Fruit fly (Drosophila melanogaster): ENCODE measurements around the gene Leash.
A peak's percentile ranks its signal among the peaks of the same experiment; 100 is the strongest.

The Leash gene

DNA sequence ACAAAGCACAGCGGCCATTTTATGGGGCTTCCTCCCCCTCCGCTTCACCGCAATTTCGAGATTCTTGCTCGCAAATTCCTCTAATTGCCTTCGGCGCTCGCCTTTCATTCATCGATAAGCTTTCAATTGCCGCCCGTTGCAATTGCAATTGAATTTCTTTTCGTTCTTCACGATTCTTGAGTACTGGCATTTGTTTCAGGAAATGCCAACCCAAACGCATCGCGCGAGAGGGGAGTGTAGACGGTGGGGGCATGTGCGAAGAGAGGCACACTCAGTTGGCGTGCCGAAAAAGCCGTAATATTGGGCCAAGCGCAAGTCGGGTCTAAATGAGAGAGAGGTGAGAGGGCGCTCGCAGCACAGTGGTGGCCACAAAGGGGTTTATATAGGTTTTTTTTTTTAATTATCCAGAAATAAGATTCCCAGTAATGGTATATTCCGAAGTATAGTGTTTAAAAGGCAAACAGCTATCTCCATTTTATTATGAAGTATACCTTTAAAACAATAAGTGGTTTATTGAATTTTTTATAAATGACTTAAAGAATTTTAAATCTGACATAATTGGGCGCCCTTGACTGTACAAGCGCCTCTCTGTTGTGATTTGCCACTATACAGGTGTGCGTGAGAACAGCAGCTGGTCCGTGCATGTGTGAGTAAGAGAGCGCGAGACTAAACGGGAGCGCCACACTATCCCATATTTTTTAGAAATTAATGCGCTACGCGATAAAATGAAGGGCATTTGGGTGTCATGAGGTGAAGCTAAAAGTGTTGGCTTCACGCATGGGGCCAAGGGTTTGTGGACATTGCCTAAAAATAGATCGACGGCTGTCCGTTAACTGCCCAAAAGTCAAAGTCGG lies 1.3 kb downstream of the Leash start (continued):
- TF ChIP-seq Lpt (GFP tag; optimal IDR thresholded peaks at IDR 0.05) (peak; percentile 87), Eip75B (GFP tag; optimal IDR thresholded peaks at IDR 0.05) (peak; percentile 94), CG6163 (GFP tag; IDR thresholded peaks at IDR 0.05) (peak; percentile 92), CG3032 (tag; optimal IDR thresholded peaks at IDR 0.05) (peak; percentile 76), CG10669 (GFP tag; optimal IDR thresholded peaks at IDR 0.05) (peak; percentile 72), CG7368 (GFP tag; optimal IDR thresholded peaks at IDR 0.05) (peak; percentile 80), CG16779 (tag; optimal IDR thresholded peaks at IDR 0.05) (peak; percentile 91), lz (GFP tag; optimal IDR thresholded peaks at IDR 0.05) (peak; percentile 95), Smox (GFP tag; optimal IDR thresholded peaks at IDR 0.05) (peak; percentile 92), Ets21C (GFP tag; optimal IDR thresholded peaks at IDR 0.05) (peak; percentile 87), salr (GFP tag; optimal IDR thresholded peaks at IDR 0.05) (peak; percentile 45 to 79), Hr38 (GFP tag; optimal IDR thresholded peaks at IDR 0.05) (no peak), CG15336 (GFP tag; IDR thresholded peaks at IDR 0.05) (peak; percentile 95), CG8119 (GFP tag; IDR thresholded peaks at IDR 0.05) (peak; percentile 96), CG6792 (GFP tag; optimal IDR thresholded peaks at IDR 0.05) (peak; percentile 93)

- TF ChIP-seq svp (GFP tag) (peak; percentile 52), CG9139 (GFP tag; optimal IDR thresholded peaks at IDR 0.05) (no peak)
Measured at dm6 chr3R:10888300-10888632, 2.9 kb downstream of the Leash start.

- TF ChIP-seq Eip93F (GFP tag; optimal IDR thresholded peaks at IDR 0.05) (no peak), CG8632 (GFP tag; optimal IDR thresholded peaks at IDR 0.05) (no peak), fkh (GFP tag; optimal IDR thresholded peaks at IDR 0.05) (no peak), CG10669 (GFP tag; optimal IDR thresholded peaks at IDR 0.05) (peak; percentile 47), ss (GFP tag; optimal IDR thresholded peaks at IDR 0.05) (peak; percentile 97 to 98), CG31627 (GFP tag; optimal IDR thresholded peaks at IDR 0.05) (peak; percentile 3), CG1621 (tag; optimal IDR thresholded peaks at IDR 0.05) (peak; percentile 63), vri (GFP tag; optimal IDR thresholded peaks at IDR 0.05) (no peak), spab (GFP tag; optimal IDR thresholded peaks at IDR 0.05) (peak; percentile 81), salr (GFP tag; optimal IDR thresholded peaks at IDR 0.05) (peak; percentile 24 to 50), dsx (GFP tag; optimal IDR thresholded peaks at IDR 0.05; ENCODE audit: poor library complexity, severe bottlenecking) (peak; percentile 39), CG15336 (GFP tag; IDR thresholded peaks at IDR 0.05) (peak; percentile 57), CG8319 (GFP tag; optimal IDR thresholded peaks at IDR 0.05) (no peak), acj6 (GFP tag; optimal IDR thresholded peaks at IDR 0.05) (no peak), CG6854 (GFP tag; optimal IDR thresholded peaks at IDR 0.05) (peak; percentile 57), Sox15 (GFP tag; optimal IDR thresholded peaks at IDR 0.05) (no peak), CG3919 (GFP tag; optimal IDR thresholded peaks at IDR 0.05) (peak; percentile 38), Eip78C (GFP tag) (peak; percentile 75), Met (GFP tag; optimal IDR thresholded peaks at IDR 0.05) (peak; percentile 29), Hr39 (GFP tag; optimal IDR thresholded peaks at IDR 0.05) (peak; percentile 19), topi (GFP tag; optimal IDR thresholded peaks at IDR 0.05) (peak; percentile 22), eg (GFP tag; IDR thresholded peaks at IDR 0.05) (peak; percentile 77; the same call in 2 of the 3 replicates), Ets96B (tag; optimal IDR thresholded peaks at IDR 0.05) (peak; percentile 25), CG8119 (GFP tag; IDR thresholded peaks at IDR 0.05) (peak; percentile 63; the same call in 2 of the 3 replicates), Lpt (GFP tag; optimal IDR thresholded peaks at IDR 0.05) (peak; percentile 31), Sox102F (GFP tag; optimal IDR thresholded peaks at IDR 0.05) (peak; percentile 14), CG32006 (GFP tag; optimal IDR thresholded peaks at IDR 0.05) (peak; percentile 47), CG4318 (GFP tag; optimal IDR thresholded peaks at IDR 0.05) (no peak), CG11762 (GFP tag; optimal IDR thresholded peaks at IDR 0.05; ENCODE audit: insufficient read depth) (peak; percentile 62), Ets21C (GFP tag; optimal IDR thresholded peaks at IDR 0.05) (no peak), CG34406 (GFP tag; optimal IDR thresholded peaks at IDR 0.05) (no peak), CG6163 (GFP tag; IDR thresholded peaks at IDR 0.05) (peak; percentile 80), CG11294 (GFP tag; IDR thresholded peaks at IDR 0.05) (no peak), CG7368 (GFP tag; optimal IDR thresholded peaks at IDR 0.05) (peak; percentile 31), OdsH (GFP tag; optimal IDR thresholded peaks at IDR 0.05) (peak; percentile 25)
Measured at dm6 chr3R:10888633-10889519, 3.5 kb downstream of the Leash start.
